Worm (Caenorhabditis elegans) whole organism, young adult: Measurements from ENCODE around the gene idpp-7.
A peak's percentile ranks its signal among the peaks of the same experiment; 100 is the strongest.

ENCODE experiments used
- B0019.2 ChIP-seq: fragments of 200-800 bp; sonication (Bioruptor generic); conservative IDR thresholded peaks from 2 replicates; pipeline ENCODE4 v1.3.6; 2022; ENCODE audit warnings: missing genetic modification reagents, missing genetic modification characterization, missing compliant biosample characterization
- D2030.7 ChIP-seq: fragments of 200-800 bp; sonication (Bioruptor generic); IDR thresholded peaks from 2 replicates; pipeline ENCODE4 v1.3.6; 2022; ENCODE audit warnings: missing genetic modification reagents, missing genetic modification characterization, missing compliant biosample characterization
- F33H1.4 ChIP-seq: fragments of 200-800 bp; sonication (Bioruptor generic); IDR thresholded peaks from 2 replicates; pipeline ENCODE4 v1.3.6; 2022; ENCODE audit warnings: missing genetic modification reagents, missing genetic modification characterization, missing compliant biosample characterization
- F57A8.1 ChIP-seq: fragments of 200-800 bp; sonication (Bioruptor generic); optimal IDR thresholded peaks from 2 replicates; lab custom pipeline; 2018; ENCODE audit warnings: mild to moderate bottlenecking, missing genetic modification characterization, moderate library complexity, missing compliant biosample characterization
- K11D2.4 ChIP-seq: fragments of 200-800 bp; sonication (Bioruptor generic); IDR thresholded peaks from 2 replicates; pipeline ENCODE4 v1.3.6; 2022; ENCODE audit warnings: missing genetic modification reagents, missing genetic modification characterization, missing compliant biosample characterization
- K12H6.12 ChIP-seq: fragments of 200-800 bp; sonication (Bioruptor generic); optimal IDR thresholded peaks from 2 replicates; lab custom pipeline; 2018; ENCODE audit warnings: mild to moderate bottlenecking, missing genetic modification characterization, missing compliant biosample characterization
- T26A5.8 ChIP-seq: sonication (generic microtip); optimal IDR thresholded peaks from 2 replicates; lab custom pipeline; 2016; ENCODE audit warnings: missing genetic modification characterization, missing compliant biosample characterization
- ZK185.1 ChIP-seq: sonication (generic microtip); optimal IDR thresholded peaks from 2 replicates; lab custom pipeline; 2016; ENCODE audit warnings: mild to moderate bottlenecking, missing genetic modification characterization, missing compliant biosample characterization; ENCODE audit not compliant: poor library complexity, severe bottlenecking
- aptf-2 ChIP-seq: fragments of 200-800 bp; sonication (Bioruptor generic); conservative IDR thresholded peaks from 2 replicates; pipeline ENCODE4 v1.3.6; 2022; ENCODE audit warnings: missing genetic modification reagents, missing genetic modification characterization, missing compliant biosample characterization
- atf-7 ChIP-seq: sonication (generic microtip); optimal IDR thresholded peaks from 2 replicates; lab custom pipeline; 2017; ENCODE audit warnings: mild to moderate bottlenecking, missing genetic modification characterization, missing compliant biosample characterization
- attf-6 ChIP-seq: fragments of 200-800 bp; sonication (Bioruptor generic); IDR thresholded peaks from 2 replicates; pipeline ENCODE4 v1.3.6; 2022; ENCODE audit warnings: missing genetic modification reagents, missing genetic modification characterization, missing compliant biosample characterization
- bed-2 ChIP-seq: fragments of 200-800 bp; sonication (Bioruptor generic); IDR thresholded peaks from 2 replicates; pipeline ENCODE4 v1.3.6; 2022; ENCODE audit warnings: missing genetic modification reagents, missing genetic modification characterization, missing compliant biosample characterization
- ccch-3 ChIP-seq: fragments of 200-800 bp; sonication (Bioruptor generic); optimal IDR thresholded peaks from 2 replicates; lab custom pipeline; 2018; ENCODE audit warnings: mild to moderate bottlenecking, missing genetic modification characterization, missing compliant biosample characterization
- ceh-100 ChIP-seq: fragments of 200-800 bp; sonication (Bioruptor generic); IDR thresholded peaks from 2 replicates; pipeline ENCODE4 v1.3.6; 2022; ENCODE audit warnings: missing genetic modification reagents, missing genetic modification characterization, missing compliant biosample characterization
- ceh-79 ChIP-seq: sonication (generic microtip); optimal IDR thresholded peaks from 2 replicates; lab custom pipeline; 2017; ENCODE audit warnings: mild to moderate bottlenecking, missing genetic modification characterization, missing compliant biosample characterization
- ceh-91 ChIP-seq: fragments of 200-800 bp; sonication (Bioruptor generic); IDR thresholded peaks from 2 replicates; pipeline ENCODE4 v1.3.6; 2022; ENCODE audit warnings: missing genetic modification reagents, missing genetic modification characterization, missing compliant biosample characterization
- dox-1 ChIP-seq: fragments of 200-800 bp; sonication (Bioruptor generic); IDR thresholded peaks from 2 replicates; pipeline ENCODE4 v1.3.6; 2022; ENCODE audit warnings: missing genetic modification reagents, missing genetic modification characterization, missing compliant biosample characterization
- dpl-1 ChIP-seq: fragments of 150-350 bp; optimal IDR thresholded peaks from 2 replicates; lab custom pipeline; 2014; ENCODE audit warnings: missing biosample characterization, missing genetic modification reagents, missing genetic modification characterization
- egrh-3 ChIP-seq: fragments of 200-800 bp; sonication (Bioruptor generic); IDR thresholded peaks from 2 replicates; pipeline ENCODE4 v1.3.6; 2022; ENCODE audit warnings: missing genetic modification reagents, missing genetic modification characterization, missing compliant biosample characterization
- gei-17 ChIP-seq: fragments of 200-800 bp; sonication (Bioruptor generic); optimal IDR thresholded peaks from 2 replicates; lab custom pipeline; 2018; ENCODE audit warnings: mild to moderate bottlenecking, missing genetic modification characterization, missing compliant biosample characterization
- him-1 ChIP-seq: sonication (generic microtip); optimal IDR thresholded peaks from 2 replicates; lab custom pipeline; 2016; ENCODE audit warnings: missing genotype, missing genetic modification reagents, missing genetic modification characterization, missing compliant biosample characterization
- hmg-20 ChIP-seq: fragments of 200-800 bp; sonication (Bioruptor generic); IDR thresholded peaks from 2 replicates; pipeline ENCODE4 v1.3.6; 2022; ENCODE audit warnings: missing genetic modification reagents, missing genetic modification characterization, missing compliant biosample characterization
- hsf-1 ChIP-seq: fragments of 200-800 bp; sonication (Bioruptor generic); IDR thresholded peaks from 2 replicates; pipeline ENCODE4 v1.3.6; 2022; ENCODE audit warnings: missing genetic modification reagents, missing genetic modification characterization, missing compliant biosample characterization
- lag-1 ChIP-seq: fragments of 200-800 bp; sonication (Bioruptor generic); IDR thresholded peaks from 2 replicates; pipeline ENCODE4 v1.3.6; 2022; ENCODE audit warnings: missing genetic modification reagents, missing genetic modification characterization, missing compliant biosample characterization
- lin-54 ChIP-seq: fragments of 200-800 bp; sonication (Bioruptor generic); optimal IDR thresholded peaks from 2 replicates; lab custom pipeline; 2018; ENCODE audit warnings: mild to moderate bottlenecking, missing genetic modification characterization, missing compliant biosample characterization
- mcd-1 ChIP-seq: fragments of 200-800 bp; sonication (Bioruptor generic); IDR thresholded peaks from 2 replicates; pipeline ENCODE4 v1.3.6; 2022; ENCODE audit warnings: missing genetic modification reagents, missing genetic modification characterization, missing compliant biosample characterization
- mel-28 ChIP-seq: sonication (generic microtip); optimal IDR thresholded peaks from 2 replicates; lab custom pipeline; 2016; ENCODE audit warnings: borderline replicate concordance, mild to moderate bottlenecking, missing genetic modification characterization, missing compliant biosample characterization
- nfyb-1 ChIP-seq: fragments of 200-800 bp; sonication (Bioruptor generic); IDR thresholded peaks from 2 replicates; pipeline ENCODE4 v1.3.6; 2022; ENCODE audit warnings: missing genetic modification reagents, missing genetic modification characterization, missing compliant biosample characterization
- nhr-179 ChIP-seq: sonication (generic microtip); optimal IDR thresholded peaks from 2 replicates; lab custom pipeline; 2016; ENCODE audit warnings: mild to moderate bottlenecking, missing genetic modification characterization, missing compliant biosample characterization
- rcor-1 ChIP-seq: fragments of 200-800 bp; sonication (Bioruptor generic); IDR thresholded peaks from 2 replicates; pipeline ENCODE4 v1.3.6; 2022; ENCODE audit warnings: missing genetic modification reagents, missing genetic modification characterization, missing compliant biosample characterization
- repo-1 ChIP-seq: sonication (generic microtip); optimal IDR thresholded peaks from 2 replicates; lab custom pipeline; 2017; ENCODE audit warnings: mild to moderate bottlenecking, missing genetic modification characterization, missing compliant biosample characterization
- sdz-38 ChIP-seq: sonication (generic microtip); optimal IDR thresholded peaks from 2 replicates; lab custom pipeline; 2016; ENCODE audit warnings: missing genotype, missing genetic modification characterization, missing compliant biosample characterization
- sea-2 ChIP-seq: fragments of 200-800 bp; sonication (Bioruptor generic); IDR thresholded peaks from 2 replicates; pipeline ENCODE4 v1.3.6; 2022; ENCODE audit warnings: missing genetic modification characterization, missing compliant biosample characterization
- snpc-1.1 ChIP-seq: sonication (generic microtip); optimal IDR thresholded peaks from 2 replicates; lab custom pipeline; 2017; ENCODE audit warnings: missing genetic modification characterization, mild to moderate bottlenecking, missing compliant biosample characterization, antibody characterized with exemption, moderate library complexity, missing genotype, missing genetic modification reagents; ENCODE audit not compliant: insufficient read depth
- snpc-1.3 ChIP-seq: sonication (generic microtip); optimal IDR thresholded peaks from 2 replicates; lab custom pipeline; 2017; ENCODE audit warnings: missing genetic modification characterization, mild to moderate bottlenecking, missing compliant biosample characterization, antibody characterized with exemption, moderate library complexity, missing genotype, missing genetic modification reagents; ENCODE audit not compliant: insufficient read depth
- snpc-3.4 ChIP-seq: sonication (generic microtip); optimal IDR thresholded peaks from 2 replicates; lab custom pipeline; 2017; ENCODE audit warnings: missing genetic modification characterization, mild to moderate bottlenecking, missing compliant biosample characterization, antibody characterized with exemption, moderate library complexity, missing genotype, missing genetic modification reagents
- somi-1 ChIP-seq: fragments of 200-800 bp; sonication (Bioruptor generic); optimal IDR thresholded peaks from 2 replicates; lab custom pipeline; 2018; ENCODE audit warnings: mild to moderate bottlenecking, missing genetic modification characterization, missing compliant biosample characterization
- tbp1 ChIP-seq: fragments of 200-800 bp; sonication (Bioruptor generic); optimal IDR thresholded peaks from 2 replicates; lab custom pipeline; 2018; ENCODE audit warnings: mild to moderate bottlenecking, missing genetic modification characterization, missing compliant biosample characterization
- unc-130 ChIP-seq: sonication (generic microtip); optimal IDR thresholded peaks from 2 replicates; lab custom pipeline; 2016; ENCODE audit warnings: missing genetic modification reagents, missing genetic modification characterization, missing compliant biosample characterization
- unc-62 ChIP-seq: fragments of 150-350 bp; optimal IDR thresholded peaks from 2 replicates; lab custom pipeline; 2014; ENCODE audit warnings: missing biosample characterization, missing genetic modification reagents, missing genetic modification characterization
- ztf-22 ChIP-seq: fragments of 200-800 bp; sonication (Bioruptor generic); optimal IDR thresholded peaks from 2 replicates; lab custom pipeline; 2018; ENCODE audit warnings: mild to moderate bottlenecking, missing genetic modification characterization, moderate library complexity, missing compliant biosample characterization
- ztf-25 ChIP-seq: fragments of 200-800 bp; sonication (Bioruptor generic); IDR thresholded peaks from 2 replicates; pipeline ENCODE4 v1.3.6; 2022; ENCODE audit warnings: missing genetic modification reagents, missing genetic modification characterization, missing compliant biosample characterization
- ztf-28 ChIP-seq: fragments of 200-800 bp; sonication (Bioruptor generic); IDR thresholded peaks from 2 replicates; pipeline ENCODE4 v1.3.6; 2022; ENCODE audit warnings: missing genetic modification reagents, missing genetic modification characterization, missing compliant biosample characterization
- ztf-3 ChIP-seq: fragments of 200-800 bp; sonication (Bioruptor generic); optimal IDR thresholded peaks from 2 replicates; lab custom pipeline; 2018; ENCODE audit warnings: mild to moderate bottlenecking, missing genetic modification characterization, missing compliant biosample characterization

Gene idpp-7

DNA sequence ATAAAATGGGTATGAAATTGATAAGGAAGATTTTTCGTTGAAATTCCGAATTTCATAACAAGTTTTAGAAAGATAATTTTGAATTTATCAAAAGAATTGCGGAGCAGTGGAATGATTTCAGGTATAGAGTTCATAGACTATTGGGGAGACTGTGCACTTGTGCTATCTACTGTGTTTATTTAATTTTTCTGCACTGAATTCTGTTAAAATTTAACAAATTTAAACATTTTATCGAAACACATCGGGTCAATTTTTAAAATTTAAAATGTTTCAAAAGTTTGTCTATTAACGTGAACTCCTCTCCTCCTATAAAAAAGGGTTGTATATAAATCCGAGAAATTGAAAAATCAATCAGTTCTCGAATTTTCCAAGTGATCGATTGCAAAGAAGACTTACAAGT, 2.2 kb upstream of the idpp-7 start, which contains the start of gene C27D8.1:
TSS of gene C27D8.1 (plus strand) at position 301 of the 400 bp plus-strand sequence.
- TF ChIP-seq him-1 (tag; lab: Kevin White, UChicago) (no peak), ccch-3 (GFP tag; lab: Kevin White, UChicago) (no peak), snpc-3.4 (tag; lab: Kevin White, UChicago) (no peak)

DNA sequence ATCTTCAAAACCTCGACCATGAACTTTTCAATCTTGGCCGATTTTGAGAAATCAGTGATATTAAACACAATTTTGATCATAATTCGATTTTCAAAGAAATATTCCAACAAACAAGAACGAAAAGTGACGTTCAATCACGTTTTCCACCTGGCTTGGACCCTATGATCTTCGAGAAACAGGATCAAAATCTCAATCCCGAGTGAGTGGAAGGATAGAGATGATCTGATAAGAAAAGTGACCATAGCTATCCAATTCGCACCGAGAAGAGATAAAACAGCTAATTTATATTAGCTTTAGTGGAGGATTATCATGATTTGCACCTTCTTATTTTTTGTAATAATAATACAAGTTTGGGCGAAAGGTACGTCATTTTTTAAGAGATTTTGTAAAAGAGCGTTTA, 1.3 kb downstream of the idpp-7 start, which contains the start of gene T23F6.2:
TSS of gene T23F6.2 (plus strand) at position 251 of the 400 bp plus-strand sequence.
- TF ChIP-seq ztf-28 (GFP tag; lab: Robert Waterston, UW), result no peak
- no peak for TF ChIP-seq hmg-20 (GFP tag; lab: Robert Waterston, UW)
- TF ChIP-seq unc-130 (GFP tag; lab: Kevin White, UChicago), result no peak
- no peak for TF ChIP-seq repo-1 (tag; lab: Kevin White, UChicago)
- TF ChIP-seq snpc-1.1 (tag; lab: Kevin White, UChicago), result no peak
- TF ChIP-seq, all 124 proteins: peak for 0

DNA sequence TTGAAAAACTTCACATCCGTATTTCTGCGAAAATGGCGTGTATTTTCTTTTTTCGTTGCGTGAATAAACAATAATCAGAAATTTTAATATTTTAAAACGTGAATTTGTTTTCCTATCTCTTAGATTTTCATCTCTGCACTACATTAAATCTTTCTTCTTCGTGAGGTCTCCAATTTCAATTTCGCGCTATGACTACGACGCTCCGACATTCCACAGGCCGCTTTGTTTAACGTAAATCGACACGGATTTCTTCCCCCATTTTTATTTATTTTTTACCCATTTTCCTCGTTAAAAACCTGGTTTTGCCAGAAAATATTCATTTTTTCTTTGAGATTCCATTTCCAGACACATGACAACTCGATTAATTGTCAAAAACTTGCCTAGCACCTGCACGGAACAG, 4.9 kb downstream of the idpp-7 start, which contains the start of the genes T23F6.3 and rbd-1:
TSS of gene T23F6.3 (minus strand) at position 120 of the 400 bp plus-strand sequence.
TSS of gene rbd-1 (plus strand) at position 346 of the 400 bp plus-strand sequence.
- no peak for TF ChIP-seq T26A5.8 (tag; lab: Kevin White, UChicago)
- peak; percentile 61; the same call in 1 of the 2 replicates for TF ChIP-seq rcor-1 (GFP tag; lab: Robert Waterston, UW)
- TF ChIP-seq aptf-2 (GFP tag; lab: Robert Waterston, UW), result no peak
- no peak for TF ChIP-seq unc-62 (GFP tag; lab: Kevin White, UChicago)
- no peak for TF ChIP-seq ztf-3
- no peak for TF ChIP-seq snpc-1.3 (tag; lab: Kevin White, UChicago)
- TF ChIP-seq bed-2 (GFP tag; lab: Robert Waterston, UW), result no peak
- no peak for TF ChIP-seq ceh-91 (GFP tag; lab: Robert Waterston, UW)
- TF ChIP-seq sdz-38 (tag; lab: Kevin White, UChicago), result no peak
- no peak for TF ChIP-seq ceh-79
- peak; percentile 8 for TF ChIP-seq gei-17 (GFP tag; lab: Kevin White, UChicago)
- TF ChIP-seq nhr-179 (tag; lab: Kevin White, UChicago), result no peak
- peak; percentile 72 for TF ChIP-seq K12H6.12 (tag; lab: Kevin White, UChicago)
- no peak for TF ChIP-seq atf-7 (tag; lab: Kevin White, UChicago)
- TF ChIP-seq ztf-22 (GFP tag; lab: Kevin White, UChicago), result no peak
- peak; percentile 98 for TF ChIP-seq lin-54 (GFP tag; lab: Kevin White, UChicago)
- peak; percentile 49; the same call in 1 of the 2 replicates for TF ChIP-seq D2030.7 (GFP tag; lab: Robert Waterston, UW)
- 0 out of 2 replicates have a peak, but pooled peaks have one; percentile 52 for TF ChIP-seq attf-6
- TF ChIP-seq hsf-1 (GFP tag; lab: Robert Waterston, UW), result no peak
- TF ChIP-seq nfyb-1, result peak; percentile 74
- peak; percentile 81 for TF ChIP-seq mcd-1 (GFP tag; lab: Robert Waterston, UW)
- TF ChIP-seq B0019.2 (GFP tag; lab: Robert Waterston, UW), result no peak
- no peak for TF ChIP-seq lag-1 (GFP tag; lab: Robert Waterston, UW)
- peak; percentile 52 for TF ChIP-seq F33H1.4 (GFP tag; lab: Robert Waterston, UW)
- TF ChIP-seq K11D2.4 (GFP tag; lab: Robert Waterston, UW), result peak; percentile 73
- no peak for TF ChIP-seq sea-2 (GFP tag; lab: Robert Waterston, UW)
- peak; percentile 73 for TF ChIP-seq ZK185.1
- no peak for TF ChIP-seq egrh-3 (GFP tag; lab: Robert Waterston, UW)
- peak; percentile 94 for TF ChIP-seq dpl-1 (GFP tag; lab: Kevin White, UChicago)
- peak; percentile 29 for TF ChIP-seq him-1 (tag; lab: Kevin White, UChicago)
- no peak for TF ChIP-seq somi-1
- TF ChIP-seq tbp1 (GFP tag; lab: Kevin White, UChicago), result peak; percentile 37
- TF ChIP-seq dox-1, result peak; percentile 72
- no peak for TF ChIP-seq ztf-25 (GFP tag; lab: Robert Waterston, UW)
- no peak for TF ChIP-seq mel-28 (tag; lab: Kevin White, UChicago)
- TF ChIP-seq F57A8.1 (GFP tag; lab: Kevin White, UChicago), result no peak
- peak; percentile 96 for TF ChIP-seq ceh-100
- no peak for TF ChIP-seq repo-1 (tag; lab: Kevin White, UChicago)
